Fruit fly (Drosophila melanogaster) whole organism, embryonic: Measurements from ENCODE around the gene Pez.
A peak's percentile ranks its signal among the peaks of the same experiment; 100 is the strongest.

Experiments used
- Bdp1 ChIP-seq: fragments of 200-800 bp; sonication (Bioruptor generic); optimal IDR thresholded peaks from 3 replicates; lab custom pipeline; 2016; ENCODE audit warnings: missing biosample characterization, missing genetic modification characterization
- C15 ChIP-seq: fragments of 200-800 bp; sonication (Bioruptor generic); IDR thresholded peaks from 3 replicates; pipeline ENCODE4 v1.3.6; 2022; ENCODE audit warnings: missing biosample characterization, missing genetic modification characterization
- CG10267 ChIP-seq: fragments of 200-800 bp; sonication (Bioruptor generic); optimal IDR thresholded peaks from 2 replicates; lab custom pipeline; 2018; ENCODE audit warnings: missing biosample characterization, mild to moderate bottlenecking, missing genetic modification characterization, moderate library complexity
- CG10654 ChIP-seq: fragments of 200-800 bp; sonication (Bioruptor generic); optimal IDR thresholded peaks from 2 replicates; lab custom pipeline; 2016; ENCODE audit warnings: missing biosample characterization, missing genetic modification characterization
- CG10959 ChIP-seq: fragments of 200-800 bp; sonication (Bioruptor generic); IDR thresholded peaks from 2 replicates; pipeline ENCODE4 v1.3.6; 2022; ENCODE audit warnings: missing biosample characterization, missing genetic modification characterization
- CG11723 ChIP-seq: fragments of 200-800 bp; sonication (Bioruptor generic); optimal IDR thresholded peaks from 2 replicates; lab custom pipeline; 2017; ENCODE audit warnings: missing biosample characterization, mild to moderate bottlenecking, missing genetic modification characterization
- CG13287 ChIP-seq: fragments of 200-800 bp; sonication (Bioruptor generic); IDR thresholded peaks from 2 replicates; pipeline ENCODE4 v1.3.6; 2022; ENCODE audit warnings: missing biosample characterization, missing genetic modification characterization; ENCODE audit not compliant: partially characterized antibody
- CG13424 ChIP-seq: fragments of 200-800 bp; sonication (Bioruptor generic); optimal IDR thresholded peaks from 2 replicates; lab custom pipeline; 2019; ENCODE audit warnings: missing biosample characterization, mild to moderate bottlenecking, missing genetic modification characterization, moderate library complexity
- CG14667 ChIP-seq: fragments of 200-800 bp; sonication (Bioruptor generic); IDR thresholded peaks from 2 replicates; pipeline ENCODE4 v1.3.6; 2022; ENCODE audit warnings: missing biosample characterization, missing genetic modification characterization
- CG14710 ChIP-seq: fragments of 200-800 bp; sonication (Bioruptor generic); optimal IDR thresholded peaks from 3 replicates; lab custom pipeline; 2019; ENCODE audit warnings: missing biosample characterization, mild to moderate bottlenecking, missing genetic modification characterization, moderate library complexity
- CG14860 ChIP-seq: fragments of 200-800 bp; sonication (Bioruptor generic); IDR thresholded peaks from 3 replicates; pipeline ENCODE4 v1.3.6; 2022; ENCODE audit warnings: missing biosample characterization, missing genetic modification characterization; ENCODE audit not compliant: partially characterized antibody
- CG15011 ChIP-seq: fragments of 200-800 bp; sonication (Bioruptor generic); optimal IDR thresholded peaks from 3 replicates; lab custom pipeline; 2018; ENCODE audit warnings: missing biosample characterization, mild to moderate bottlenecking, missing genetic modification characterization
- CG15269 ChIP-seq: fragments of 200-800 bp; sonication (Bioruptor generic); optimal IDR thresholded peaks from 2 replicates; lab custom pipeline; 2018; ENCODE audit warnings: missing biosample characterization, mild to moderate bottlenecking, missing genetic modification characterization, moderate library complexity
- CG15479 ChIP-seq: fragments of 200-800 bp; sonication (Bioruptor generic); optimal IDR thresholded peaks from 3 replicates; lab custom pipeline; 2019; ENCODE audit warnings: missing biosample characterization, mild to moderate bottlenecking, missing genetic modification characterization, moderate library complexity
- CG1647 ChIP-seq: fragments of 200-800 bp; sonication (Bioruptor generic); optimal IDR thresholded peaks from 3 replicates; lab custom pipeline; 2016; ENCODE audit warnings: missing biosample characterization, missing genetic modification characterization
- CG17186 ChIP-seq: fragments of 200-800 bp; sonication (Bioruptor generic); optimal IDR thresholded peaks from 3 replicates; lab custom pipeline; 2017; ENCODE audit warnings: missing biosample characterization, missing genetic modification reagents, missing genetic modification characterization
- CG17385 ChIP-seq: fragments of 200-800 bp; sonication (Bioruptor generic); optimal IDR thresholded peaks from 3 replicates; lab custom pipeline; 2018; ENCODE audit warnings: missing biosample characterization, mild to moderate bottlenecking, missing genetic modification characterization
- CG17912 ChIP-seq: fragments of 200-800 bp; sonication (Bioruptor generic); optimal IDR thresholded peaks from 2 replicates; lab custom pipeline; 2018; ENCODE audit warnings: missing biosample characterization, mild to moderate bottlenecking, missing genetic modification characterization
- CG1792 ChIP-seq: fragments of 200-800 bp; sonication (Bioruptor generic); optimal IDR thresholded peaks from 2 replicates; lab custom pipeline; 2016; ENCODE audit warnings: missing biosample characterization, missing genetic modification characterization
- CG2129 ChIP-seq: fragments of 200-800 bp; sonication (Bioruptor generic); IDR thresholded peaks from 2 replicates; pipeline ENCODE4 v1.3.6; 2022; ENCODE audit warnings: missing biosample characterization, missing genetic modification characterization; ENCODE audit not compliant: partially characterized antibody
- CG3163 ChIP-seq: fragments of 200-800 bp; sonication (Bioruptor generic); optimal IDR thresholded peaks from 3 replicates; lab custom pipeline; 2016; ENCODE audit warnings: missing biosample characterization, missing genetic modification characterization
- CG32767 ChIP-seq: fragments of 200-800 bp; sonication (Bioruptor generic); IDR thresholded peaks from 2 replicates; pipeline ENCODE4 v1.3.6; 2022; ENCODE audit warnings: missing biosample characterization, missing genetic modification characterization
- CG3281 ChIP-seq: fragments of 200-800 bp; sonication (Bioruptor generic); optimal IDR thresholded peaks from 3 replicates; lab custom pipeline; 2017; ENCODE audit warnings: missing biosample characterization, mild to moderate bottlenecking, missing genetic modification characterization
- CG34376 ChIP-seq: fragments of 200-800 bp; sonication (Bioruptor generic); optimal IDR thresholded peaks from 2 replicates; lab custom pipeline; 2018; ENCODE audit warnings: missing biosample characterization, mild to moderate bottlenecking, missing genetic modification characterization
- CG4360 ChIP-seq: fragments of 200-800 bp; sonication (Bioruptor generic); IDR thresholded peaks from 2 replicates; pipeline ENCODE4 v1.3.6; 2022; ENCODE audit warnings: missing biosample characterization, missing genetic modification characterization
- CG43689 ChIP-seq: fragments of 200-800 bp; sonication (Bioruptor generic); IDR thresholded peaks from 2 replicates; pipeline ENCODE4 v1.3.6; 2022; ENCODE audit warnings: missing biosample characterization, missing genetic modification characterization
- CG4707 ChIP-seq: fragments of 200-800 bp; sonication (Bioruptor generic); optimal IDR thresholded peaks from 2 replicates; lab custom pipeline; 2018; ENCODE audit warnings: missing biosample characterization, mild to moderate bottlenecking, missing genetic modification characterization, moderate library complexity
- D19A ChIP-seq: fragments of 200-800 bp; optimal IDR thresholded peaks from 3 replicates; lab custom pipeline; 2019; ENCODE audit warnings: missing biosample characterization, mild to moderate bottlenecking, missing genetic modification characterization, moderate library complexity
- Eip74EF ChIP-seq, 2 experiments: fragments of 200-800 bp in 1 of 2; fragments of >200 bp in 1 of 2; sonication (Bioruptor generic) in 1 of 2; optimal IDR thresholded peaks; 2 replicates each; lab custom pipeline; 2017 to 2019; ENCODE audit warnings: missing biosample characterization in 2 of 2, missing genetic modification characterization in 2 of 2, mild to moderate bottlenecking in 1 of 2, moderate library complexity in 1 of 2
- Elba2 ChIP-seq: fragments of 200-800 bp; sonication (Bioruptor generic); optimal IDR thresholded peaks from 3 replicates; lab custom pipeline; 2016; ENCODE audit warnings: missing biosample characterization, missing genetic modification characterization
- Hmx ChIP-seq: fragments of 200-800 bp; sonication (Bioruptor generic); optimal IDR thresholded peaks from 2 replicates; lab custom pipeline; 2016; ENCODE audit warnings: missing biosample characterization, missing genetic modification characterization
- Hr3 ChIP-seq: fragments of 200-800 bp; sonication (Bioruptor generic); optimal IDR thresholded peaks from 3 replicates; lab custom pipeline; 2016; ENCODE audit warnings: missing biosample characterization, missing genetic modification characterization
- Ravus ChIP-seq: fragments of 200-800 bp; sonication (Bioruptor generic); IDR thresholded peaks from 2 replicates; pipeline ENCODE4 v1.3.6; 2022; ENCODE audit warnings: missing biosample characterization, missing genetic modification characterization
- Rfx ChIP-seq: fragments of 200-800 bp; sonication (Bioruptor generic); IDR thresholded peaks from 2 replicates; pipeline ENCODE4 v1.3.6; 2022; ENCODE audit warnings: missing biosample characterization, missing genetic modification characterization
- dati ChIP-seq: fragments of 200-800 bp; sonication (Bioruptor generic); IDR thresholded peaks from 2 replicates; pipeline ENCODE4 v1.3.6; 2022; ENCODE audit warnings: missing biosample characterization, missing genetic modification characterization
- dm ChIP-seq: fragments of 200-800 bp; sonication (Bioruptor generic); optimal IDR thresholded peaks from 3 replicates; lab custom pipeline; 2016; ENCODE audit warnings: missing biosample characterization, missing genetic modification characterization
- ind ChIP-seq: fragments of 200-800 bp; sonication (Bioruptor generic); optimal IDR thresholded peaks from 3 replicates; lab custom pipeline; 2016; ENCODE audit warnings: missing biosample characterization, missing genetic modification characterization
- lov ChIP-seq, 2 experiments: fragments of 200-800 bp in 1 of 2; fragments of >200 bp in 1 of 2; sonication (Bioruptor generic) in 1 of 2; IDR thresholded peaks in 1 of 2; optimal IDR thresholded peaks in 1 of 2; 2 replicates in 1 of 2; 3 replicates in 1 of 2; pipeline versions ENCODE4 v1.3.6 to Lab custom; 2017 to 2022; ENCODE audit warnings: missing biosample characterization in 1 of 2, missing genetic modification characterization in 1 of 2
- luna ChIP-seq: fragments of 200-800 bp; sonication (Bioruptor generic); optimal IDR thresholded peaks from 2 replicates; lab custom pipeline; 2016; ENCODE audit warnings: missing biosample characterization, missing genetic modification characterization
- nom ChIP-seq: fragments of 200-800 bp; sonication (Bioruptor generic); optimal IDR thresholded peaks from 2 replicates; lab custom pipeline; 2017; ENCODE audit warnings: missing biosample characterization, missing genetic modification characterization, mild to moderate bottlenecking, moderate library complexity, missing genetic modification reagents
- prd ChIP-seq, 3 experiments: fragments of >200 bp in 2 of 3; fragments of 200-800 bp in 1 of 3; sonication (Bioruptor generic) in 1 of 3; optimal IDR thresholded peaks in 2 of 3; IDR thresholded peaks in 1 of 3; 2 replicates in 2 of 3; 3 replicates in 1 of 3; pipeline versions ENCODE4 v1.3.6 to Lab custom; 2017 to 2022; ENCODE audit warnings: missing biosample characterization in 1 of 3, missing genetic modification characterization in 1 of 3
- pum ChIP-seq: fragments of 200-800 bp; sonication (Bioruptor generic); optimal IDR thresholded peaks from 2 replicates; lab custom pipeline; 2016; ENCODE audit warnings: missing biosample characterization, missing genetic modification characterization
- pzg ChIP-seq: fragments of 200-800 bp; sonication (Bioruptor generic); optimal IDR thresholded peaks from 3 replicates; lab custom pipeline; 2018; ENCODE audit warnings: missing biosample characterization, mild to moderate bottlenecking, missing genetic modification characterization, moderate library complexity
- scrt ChIP-seq: fragments of 200-800 bp; sonication (Bioruptor generic); optimal IDR thresholded peaks from 2 replicates; lab custom pipeline; 2018; ENCODE audit warnings: missing biosample characterization, mild to moderate bottlenecking, missing genetic modification characterization, moderate library complexity
- stc ChIP-seq: fragments of 200-800 bp; sonication (Bioruptor generic); IDR thresholded peaks from 2 replicates; pipeline ENCODE4 v1.3.6; 2022; ENCODE audit warnings: missing biosample characterization, missing genetic modification characterization
- tin ChIP-seq: fragments of 200-800 bp; sonication (Bioruptor generic); optimal IDR thresholded peaks from 3 replicates; lab custom pipeline; 2016; ENCODE audit warnings: missing biosample characterization, missing genetic modification characterization
- zen ChIP-seq: fragments of 200-800 bp; sonication (Bioruptor generic); optimal IDR thresholded peaks from 3 replicates; lab custom pipeline; 2018; ENCODE audit warnings: missing biosample characterization, mild to moderate bottlenecking, missing genetic modification characterization, moderate library complexity

Pez gene

DNA sequence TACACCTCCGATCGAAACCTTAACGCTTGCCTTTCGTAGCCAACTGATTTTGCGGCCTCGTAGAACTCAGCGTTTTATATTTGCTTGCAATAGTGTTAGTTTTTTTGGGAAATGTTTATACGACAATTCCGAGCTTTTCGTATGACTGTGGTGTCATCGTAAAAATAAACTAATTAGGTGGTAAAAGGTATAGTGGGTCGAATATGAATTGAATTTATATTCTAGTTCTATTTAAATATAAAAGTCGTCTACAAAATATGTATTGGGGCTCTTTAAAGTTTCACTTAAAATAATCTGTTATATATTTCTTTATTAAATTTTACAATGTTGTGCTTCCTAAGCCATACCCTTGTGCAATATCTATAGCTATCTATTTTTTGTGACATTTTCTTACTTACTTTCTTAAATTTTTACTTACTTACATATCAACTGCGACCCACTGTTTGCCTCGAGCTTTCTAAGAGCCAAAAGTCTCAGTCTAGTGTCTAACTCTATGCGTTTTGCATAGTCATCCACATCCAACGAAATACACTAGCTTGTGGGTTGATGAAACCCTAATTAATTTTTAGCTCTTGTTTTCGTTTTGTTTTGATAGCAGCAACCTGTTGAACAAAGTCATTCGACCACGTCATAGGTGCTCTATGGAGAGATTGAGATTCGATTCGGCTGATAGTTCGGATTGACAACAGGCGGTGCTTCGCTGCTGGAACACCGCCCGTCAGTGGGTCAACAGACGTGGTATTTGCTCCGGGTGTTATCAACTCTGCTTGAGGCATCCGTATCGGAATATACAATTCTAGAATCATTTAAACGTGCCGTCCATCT is 12.7 kb upstream of the Pez start, which contains the start of gene CG9498 (continued):
- peak; percentile 81 for TF ChIP-seq Rfx
- TF ChIP-seq CG3163 (GFP tag; lab: Kevin White, UChicago) = no peak
- TF ChIP-seq CG13424 (tag; lab: Kevin White, UChicago) = peak; percentile 89
- TF ChIP-seq zen (tag; lab: Kevin White, UChicago) = peak; percentile 36
- TF ChIP-seq lov (optimal IDR thresholded peaks at IDR 0.05; lab: Kevin White, UChicago) = no peak
- TF ChIP-seq lov (GFP tag; IDR thresholded peaks at IDR 0.05; lab: Robert Waterston, UW) = 0 out of 3 replicates have a peak, but pooled peaks have one; percentile 45
- no peak for TF ChIP-seq CG17912 (GFP tag; lab: Kevin White, UChicago)
- no peak for TF ChIP-seq prd (optimal IDR thresholded peaks at IDR 0.05; lab: Kevin White, UChicago)
- peak; percentile 75; the same call in 2 of the 3 replicates for TF ChIP-seq prd (GFP tag; IDR thresholded peaks at IDR 0.05; lab: Robert Waterston, UW)
- TF ChIP-seq CG10654 (GFP tag; lab: Kevin White, UChicago) = peak; percentile 48
- peak; percentile 88 for TF ChIP-seq CG15269 (tag; lab: Kevin White, UChicago)
- no peak for TF ChIP-seq nom (GFP tag; lab: Kevin White, UChicago)
- peak; percentile 84 for TF ChIP-seq stc (GFP tag; lab: Robert Waterston, UW)
- TF ChIP-seq CG3281 (GFP tag; lab: Kevin White, UChicago) = peak; percentile 96
- TF ChIP-seq luna (GFP tag; lab: Kevin White, UChicago) = peak; percentile 18
- peak in 1 of 2 experiments; percentile 69 for TF ChIP-seq Eip74EF (GFP tag; optimal IDR thresholded peaks at IDR 0.05; lab: Kevin White, UChicago)
- TF ChIP-seq Hr3 (GFP tag; lab: Kevin White, UChicago) = peak; percentile 71
- TF ChIP-seq CG14710 (tag; lab: Kevin White, UChicago) = peak; percentile 8
- TF ChIP-seq CG11723 = peak; percentile 44
- peak; percentile 78 for TF ChIP-seq CG10267 (tag; lab: Kevin White, UChicago)
- peak; percentile 75 for TF ChIP-seq ind (GFP tag; lab: Kevin White, UChicago)
- no peak for TF ChIP-seq CG1647
- TF ChIP-seq CG14860 (GFP tag; lab: Robert Waterston, UW) = no peak; the same call in 2 of the 3 replicates
- no peak for TF ChIP-seq dati (GFP tag; lab: Robert Waterston, UW)
- peak; percentile 15 for TF ChIP-seq tin (GFP tag; lab: Kevin White, UChicago)
- TF ChIP-seq CG4360 = no peak
- no peak for TF ChIP-seq CG17186 (GFP tag; lab: Kevin White, UChicago)
- no peak for TF ChIP-seq CG4707 (GFP tag; lab: Kevin White, UChicago)
- no peak for TF ChIP-seq Bdp1 (GFP tag; lab: Kevin White, UChicago)
- TF ChIP-seq Hmx (GFP tag; lab: Kevin White, UChicago) = peak; percentile 21
- TF ChIP-seq pzg = peak; percentile 1
- TF ChIP-seq dm = no peak
- TF ChIP-seq CG15011 = peak; percentile 87
- TF ChIP-seq CG10959 (GFP tag; lab: Robert Waterston, UW) = no peak
- peak; percentile 58 for TF ChIP-seq CG34376 (GFP tag; lab: Kevin White, UChicago)
- TF ChIP-seq CG17385 (GFP tag; lab: Kevin White, UChicago) = peak; percentile 86
- TF ChIP-seq pum (GFP tag; lab: Kevin White, UChicago) = no peak
- no peak for TF ChIP-seq CG1792 (GFP tag; lab: Kevin White, UChicago)
- peak; percentile 70 for TF ChIP-seq D19A (tag; lab: Kevin White, UChicago)
- no peak for TF ChIP-seq Elba2 (GFP tag; lab: Kevin White, UChicago)
- no peak for TF ChIP-seq CG43689
- peak; percentile 83 for TF ChIP-seq C15
- peak; percentile 80 for TF ChIP-seq scrt
- TF ChIP-seq CG13287 = no peak
- peak; percentile 67 for TF ChIP-seq CG14667
- no peak for TF ChIP-seq CG2129 (GFP tag; lab: Robert Waterston, UW)
- no peak for TF ChIP-seq CG15479 (GFP tag; lab: Kevin White, UChicago)
- peak; percentile 35 for TF ChIP-seq Ravus (GFP tag; lab: Robert Waterston, UW)
- peak; percentile 57; the same call in 1 of the 2 replicates for TF ChIP-seq CG32767 (GFP tag; lab: Robert Waterston, UW)
